Worm (Caenorhabditis elegans): ENCODE measurements around the gene ugt-46.

DNA sequence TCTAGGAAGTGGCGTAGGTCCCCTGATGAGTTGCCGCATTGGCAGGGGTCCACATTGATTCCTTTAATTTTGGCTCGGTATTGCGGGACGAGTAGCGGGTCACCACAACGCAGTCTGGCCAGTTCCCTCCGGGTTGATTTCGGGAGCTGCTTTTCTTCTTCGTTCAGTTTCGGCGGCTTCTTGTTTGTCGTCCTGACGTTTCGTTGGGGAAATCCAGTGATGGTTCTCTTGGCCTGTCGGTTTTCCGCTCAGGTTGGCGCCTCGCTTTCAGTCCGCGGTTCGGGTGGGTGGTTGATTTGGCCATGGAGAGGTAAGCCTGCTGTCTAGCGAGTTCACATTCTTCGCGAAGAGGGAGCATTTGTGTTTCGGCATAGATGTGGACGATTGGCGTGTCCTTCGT, 1.3 kb downstream of the ugt-46 start:
- TF ChIP-seq ztf-11 (tag; optimal IDR thresholded peaks at IDR 0.05) (no peak), nhr-76 (tag; optimal IDR thresholded peaks at IDR 0.05) (no peak), fos-1 (tag; optimal IDR thresholded peaks at IDR 0.05) (no peak), snpc-4 (tag; optimal IDR thresholded peaks at IDR 0.05) (no peak), ceh-82 (tag; optimal IDR thresholded peaks at IDR 0.05) (no peak), lsy-12 (tag; optimal IDR thresholded peaks at IDR 0.05) (no peak), hmg-11 (tag; optimal IDR thresholded peaks at IDR 0.05) (no peak), nhr-237 (tag; optimal IDR thresholded peaks at IDR 0.05) (no peak), eor-1 (tag; optimal IDR thresholded peaks at IDR 0.05) (no peak), elt-1 (tag; optimal IDR thresholded peaks at IDR 0.05) (no peak), mml-1 (tag; optimal IDR thresholded peaks at IDR 0.05) (no peak), elt-2 (tag; optimal IDR thresholded peaks at IDR 0.05) (no peak)
